Worm (Caenorhabditis elegans): ENCODE data around the gene Y66D12A.16.

Gene Y66D12A.16

ce11 chrIII:11526396-11526795, 3.0 kb downstream of the Y66D12A.16 start, which contains the start of gene xpb-1:
TSS of gene xpb-1 (plus strand) at chrIII:11526657.
- TF ChIP-seq ref-1 (GFP tag; conservative IDR thresholded peaks at IDR 0.05): no peak
- no peak for TF ChIP-seq T22C8.4 (GFP tag; IDR thresholded peaks at IDR 0.05)
- no peak for TF ChIP-seq ztf-29 (GFP tag; IDR thresholded peaks at IDR 0.05)
- no peak for TF ChIP-seq klf-2 (GFP tag; conservative IDR thresholded peaks at IDR 0.05)

ce11 chrIII:11534624-11535079, 11.3 kb downstream of the Y66D12A.16 start, which contains the start of gene nrps-1:
TSS of gene nrps-1 (plus strand) at chrIII:11534674.
- TF ChIP-seq med-1 (GFP tag; optimal IDR thresholded peaks at IDR 0.05; ENCODE audit: insufficient read depth): no peak
- TF ChIP-seq ztf-23 (GFP tag; IDR thresholded peaks at IDR 0.05): no peak
- TF ChIP-seq flt-1 (GFP tag; IDR thresholded peaks at IDR 0.05): no peak
- TF ChIP-seq cog-1 (tag; optimal IDR thresholded peaks at IDR 0.05): no peak
- TF ChIP-seq ref-1 (GFP tag; conservative IDR thresholded peaks at IDR 0.05): no peak
- no peak for TF ChIP-seq klf-2 (GFP tag; conservative IDR thresholded peaks at IDR 0.05)
- TF ChIP-seq ztf-29 (GFP tag; IDR thresholded peaks at IDR 0.05): no peak

ce11 chrIII:11535453-11535852, 12.1 kb downstream of the Y66D12A.16 start:
- TF ChIP-seq ztf-23 (GFP tag; IDR thresholded peaks at IDR 0.05) (no peak), T22C8.4 (GFP tag; IDR thresholded peaks at IDR 0.05) (peak; percentile 61; the same call in 1 of the 2 replicates)

- TF ChIP-seq cog-1 (tag; optimal IDR thresholded peaks at IDR 0.05) (no peak), flt-1 (GFP tag; IDR thresholded peaks at IDR 0.05) (no peak), klf-2 (GFP tag; conservative IDR thresholded peaks at IDR 0.05) (no peak), ztf-23 (GFP tag; IDR thresholded peaks at IDR 0.05) (no peak), tab-1 (GFP tag; IDR thresholded peaks at IDR 0.05) (no peak), med-1 (GFP tag; optimal IDR thresholded peaks at IDR 0.05; ENCODE audit: insufficient read depth) (no peak), ztf-29 (GFP tag; IDR thresholded peaks at IDR 0.05) (no peak), ref-1 (GFP tag; conservative IDR thresholded peaks at IDR 0.05) (no peak), T22C8.4 (GFP tag; IDR thresholded peaks at IDR 0.05) (no peak)
Measured at ce11 chrIII:11544947-11545346, 21.6 kb downstream of the Y66D12A.16 start.

- TF ChIP-seq med-1 (GFP tag; optimal IDR thresholded peaks at IDR 0.05; ENCODE audit: insufficient read depth) (no peak), T22C8.4 (GFP tag; IDR thresholded peaks at IDR 0.05) (no peak), flt-1 (GFP tag; IDR thresholded peaks at IDR 0.05) (no peak), tab-1 (GFP tag; IDR thresholded peaks at IDR 0.05) (no peak), ref-1 (GFP tag; conservative IDR thresholded peaks at IDR 0.05) (no peak), ztf-23 (GFP tag; IDR thresholded peaks at IDR 0.05) (no peak), cog-1 (tag; optimal IDR thresholded peaks at IDR 0.05) (no peak), ztf-29 (GFP tag; IDR thresholded peaks at IDR 0.05) (no peak), klf-2 (GFP tag; conservative IDR thresholded peaks at IDR 0.05) (no peak)
Measured at ce11 chrIII:11548070-11548469, 24.7 kb downstream of the Y66D12A.16 start, which contains the start of gene Y66D12A.13. TSS of gene Y66D12A.13 (plus strand) at chrIII:11548370.

- TF ChIP-seq flt-1 (GFP tag; IDR thresholded peaks at IDR 0.05): no peak
- no peak for TF ChIP-seq tab-1 (GFP tag; IDR thresholded peaks at IDR 0.05)
- no peak for TF ChIP-seq ztf-23 (GFP tag; IDR thresholded peaks at IDR 0.05)
- no peak for TF ChIP-seq ref-1 (GFP tag; conservative IDR thresholded peaks at IDR 0.05)
- TF ChIP-seq T22C8.4 (GFP tag; IDR thresholded peaks at IDR 0.05): no peak
- no peak for TF ChIP-seq med-1 (GFP tag; optimal IDR thresholded peaks at IDR 0.05; ENCODE audit: insufficient read depth)
- TF ChIP-seq cog-1 (tag; optimal IDR thresholded peaks at IDR 0.05): no peak
- no peak for TF ChIP-seq ztf-29 (GFP tag; IDR thresholded peaks at IDR 0.05)
- no peak for TF ChIP-seq klf-2 (GFP tag; conservative IDR thresholded peaks at IDR 0.05)
Measured at ce11 chrIII:11554701-11555111, 31.4 kb downstream of the Y66D12A.16 start.

- TF ChIP-seq T22C8.4 (GFP tag; IDR thresholded peaks at IDR 0.05) (no peak), ztf-23 (GFP tag; IDR thresholded peaks at IDR 0.05) (no peak), flt-1 (GFP tag; IDR thresholded peaks at IDR 0.05) (no peak), cog-1 (tag; optimal IDR thresholded peaks at IDR 0.05) (no peak), med-1 (GFP tag; optimal IDR thresholded peaks at IDR 0.05; ENCODE audit: insufficient read depth) (no peak), ref-1 (GFP tag; conservative IDR thresholded peaks at IDR 0.05) (no peak), ztf-29 (GFP tag; IDR thresholded peaks at IDR 0.05) (no peak), tab-1 (GFP tag; IDR thresholded peaks at IDR 0.05) (no peak), klf-2 (GFP tag; conservative IDR thresholded peaks at IDR 0.05) (no peak)
Measured at ce11 chrIII:11556860-11557259, 33.5 kb downstream of the Y66D12A.16 start.

- no peak for TF ChIP-seq cog-1 (tag; optimal IDR thresholded peaks at IDR 0.05)
- 0 out of 2 replicates have a peak, but pooled peaks have one; percentile 37 for TF ChIP-seq tab-1 (GFP tag; IDR thresholded peaks at IDR 0.05)
- TF ChIP-seq ref-1 (GFP tag; conservative IDR thresholded peaks at IDR 0.05): no peak
- peak; percentile 93 for TF ChIP-seq ztf-29 (GFP tag; IDR thresholded peaks at IDR 0.05)
- TF ChIP-seq T22C8.4 (GFP tag; IDR thresholded peaks at IDR 0.05): no peak
- no peak for TF ChIP-seq ztf-23 (GFP tag; IDR thresholded peaks at IDR 0.05)
- TF ChIP-seq med-1 (GFP tag; optimal IDR thresholded peaks at IDR 0.05; ENCODE audit: insufficient read depth): no peak
- TF ChIP-seq klf-2 (GFP tag; conservative IDR thresholded peaks at IDR 0.05): no peak
- TF ChIP-seq flt-1 (GFP tag; IDR thresholded peaks at IDR 0.05): no peak
Measured at ce11 chrIII:11558251-11558650, 34.9 kb downstream of the Y66D12A.16 start.

- no peak for TF ChIP-seq med-1 (GFP tag; optimal IDR thresholded peaks at IDR 0.05; ENCODE audit: insufficient read depth)
- no peak for TF ChIP-seq tab-1 (GFP tag; IDR thresholded peaks at IDR 0.05)
- no peak for TF ChIP-seq ztf-29 (GFP tag; IDR thresholded peaks at IDR 0.05)
- no peak for TF ChIP-seq ref-1 (GFP tag; conservative IDR thresholded peaks at IDR 0.05)
- TF ChIP-seq T22C8.4 (GFP tag; IDR thresholded peaks at IDR 0.05): no peak
- no peak for TF ChIP-seq klf-2 (GFP tag; conservative IDR thresholded peaks at IDR 0.05)
- TF ChIP-seq flt-1 (GFP tag; IDR thresholded peaks at IDR 0.05): no peak
- no peak for TF ChIP-seq cog-1 (tag; optimal IDR thresholded peaks at IDR 0.05)
- no peak for TF ChIP-seq ztf-23 (GFP tag; IDR thresholded peaks at IDR 0.05)
Measured at ce11 chrIII:11559677-11560076, 36.3 kb downstream of the Y66D12A.16 start.

ce11 chrIII:11560504-11561202, 37.3 kb downstream of the Y66D12A.16 start, which contains the start of gene ztf-29:
TSS of gene ztf-29 (plus strand) at chrIII:11561152.
- TF ChIP-seq tab-1 (GFP tag; IDR thresholded peaks at IDR 0.05): no peak
- no peak for TF ChIP-seq med-1 (GFP tag; optimal IDR thresholded peaks at IDR 0.05; ENCODE audit: insufficient read depth)
- 0 out of 2 replicates have a peak, but pooled peaks have one; percentile 17 for TF ChIP-seq ztf-29 (GFP tag; IDR thresholded peaks at IDR 0.05)
- no peak for TF ChIP-seq T22C8.4 (GFP tag; IDR thresholded peaks at IDR 0.05)
- TF ChIP-seq cog-1 (tag; optimal IDR thresholded peaks at IDR 0.05): no peak
- peak; percentile 60; the same call in 1 of the 2 replicates for TF ChIP-seq flt-1 (GFP tag; IDR thresholded peaks at IDR 0.05)
- TF ChIP-seq ztf-23 (GFP tag; IDR thresholded peaks at IDR 0.05): no peak
- no peak for TF ChIP-seq klf-2 (GFP tag; conservative IDR thresholded peaks at IDR 0.05)
- TF ChIP-seq ref-1 (GFP tag; conservative IDR thresholded peaks at IDR 0.05): no peak

All from whole organism, midembryonic.